Worm (Caenorhabditis elegans): ENCODE results near the gene srg-13.
A peak's percentile ranks its signal among the peaks of the same experiment; 100 is the strongest.

srg-13 gene

DNA sequence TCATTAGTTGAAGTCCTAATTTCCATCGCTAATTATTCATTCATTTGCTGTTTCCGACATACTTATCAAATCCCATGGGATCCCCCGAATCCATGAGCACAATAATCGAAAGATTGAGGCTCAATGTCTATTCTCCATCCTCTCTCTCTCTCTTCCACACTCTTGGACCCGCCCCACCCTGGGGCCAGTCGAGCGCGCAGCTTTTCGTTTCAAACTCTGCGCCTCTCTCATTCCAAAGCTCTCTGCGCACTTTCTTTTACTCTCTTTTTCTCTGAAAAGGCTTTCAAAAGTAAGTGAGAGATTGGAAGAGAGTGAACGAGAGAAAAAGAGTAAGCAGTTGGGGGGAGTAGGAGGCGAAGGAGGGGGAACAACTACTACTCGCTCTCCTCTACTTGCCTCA, 49.7 kb downstream of the srg-13 start, which contains the start of gene acy-1 (continued):
- TF ChIP-seq nhr-237 (tag; optimal IDR thresholded peaks at IDR 0.05) (no peak), daf-16 (GFP tag; optimal IDR thresholded peaks at IDR 0.05) (peak in 1 of 2 experiments; percentile 14), daf-16 (tag; optimal IDR thresholded peaks at IDR 0.05) (no peak), dpl-1 (GFP tag; optimal IDR thresholded peaks at IDR 0.05) (peak; percentile 58), tag-97 (GFP tag; IDR thresholded peaks at IDR 0.05) (no peak), Y48G9A.11 (GFP tag; IDR thresholded peaks at IDR 0.05) (no peak), hlh-11 (tag; optimal IDR thresholded peaks at IDR 0.05) (peak; percentile 60), lim-7 (GFP tag; IDR thresholded peaks at IDR 0.05) (no peak), daf-19 (GFP tag; conservative IDR thresholded peaks at IDR 0.05) (no peak), ama-1 (optimal IDR thresholded peaks at IDR 0.05) (no peak), lin-13 (GFP tag; optimal IDR thresholded peaks at IDR 0.05) (peak; percentile 19), nhr-102 (tag; optimal IDR thresholded peaks at IDR 0.05) (no peak), mdl-1 (tag; optimal IDR thresholded peaks at IDR 0.05) (peak in 1 of 2 experiments; percentile 30), zfp-2 (tag; optimal IDR thresholded peaks at IDR 0.05) (no peak), snpc-1.2 (GFP tag; IDR thresholded peaks at IDR 0.05) (no peak), tra-1 (GFP tag; IDR thresholded peaks at IDR 0.05) (no peak), sdz-12 (GFP tag; optimal IDR thresholded peaks at IDR 0.05) (no peak), ceh-32 (tag; optimal IDR thresholded peaks at IDR 0.05; ENCODE audit: poor library complexity) (no peak), dmd-6 (GFP tag; IDR thresholded peaks at IDR 0.05) (peak; percentile 28; the same call in 1 of the 2 replicates), ZK337.2 (GFP tag; IDR thresholded peaks at IDR 0.05) (no peak), ceh-62 (tag; optimal IDR thresholded peaks at IDR 0.05) (no peak), lin-38 (GFP tag; IDR thresholded peaks at IDR 0.05) (peak; percentile 65), ztf-11 (tag; optimal IDR thresholded peaks at IDR 0.05) (no peak), nhr-41 (GFP tag; IDR thresholded peaks at IDR 0.05) (no peak), ceh-82 (tag; optimal IDR thresholded peaks at IDR 0.05) (no peak), php-3 (GFP tag; IDR thresholded peaks at IDR 0.05) (no peak), F37D6.2 (tag; optimal IDR thresholded peaks at IDR 0.05) (peak; percentile 42), attf-4 (tag; optimal IDR thresholded peaks at IDR 0.05) (no peak), gei-8 (GFP tag; optimal IDR thresholded peaks at IDR 0.05) (no peak), hlh-30 (tag; optimal IDR thresholded peaks at IDR 0.05; ENCODE audit: insufficient read depth) (no peak), egl-27 (tag; optimal IDR thresholded peaks at IDR 0.05) (no peak), Y75B8A.6 (GFP tag; IDR thresholded peaks at IDR 0.05) (no peak), zfp-3 (GFP tag; conservative IDR thresholded peaks at IDR 0.05) (no peak), mxl-3 (GFP tag; optimal IDR thresholded peaks at IDR 0.05) (no peak), madf-5 (GFP tag; IDR thresholded peaks at IDR 0.05) (no peak), pha-4 (GFP tag; IDR thresholded peaks at IDR 0.05) (no peak), pha-4 (tag; optimal IDR thresholded peaks at IDR 0.05) (peak; percentile 14), hif-1 (tag; optimal IDR thresholded peaks at IDR 0.05) (peak in 1 of 2 experiments; percentile 10), lsy-2 (tag; optimal IDR thresholded peaks at IDR 0.05) (peak; percentile 66 to 84), ZK546.5 (tag; optimal IDR thresholded peaks at IDR 0.05) (no peak), lin-1 (GFP tag; IDR thresholded peaks at IDR 0.05) (no peak), ces-1 (GFP tag; optimal IDR thresholded peaks at IDR 0.05) (no peak), zag-1 (tag; optimal IDR thresholded peaks at IDR 0.05) (no peak), mxl-2 (GFP tag; conservative IDR thresholded peaks at IDR 0.05) (no peak), mdt-29 (GFP tag; IDR thresholded peaks at IDR 0.05) (no peak), R02D3.7 (tag; optimal IDR thresholded peaks at IDR 0.05) (no peak), snpc-4 (tag; optimal IDR thresholded peaks at IDR 0.05) (no peak), mes-2 (tag; optimal IDR thresholded peaks at IDR 0.05; ENCODE audit: poor library complexity, severe bottlenecking) (peak; percentile 45), egl-43 (GFP tag; IDR thresholded peaks at IDR 0.05) (0 out of 2 replicates have a peak, but pooled peaks have one; percentile 34), pqm-1 (tag; optimal IDR thresholded peaks at IDR 0.05) (no peak), ctbp-1 (GFP tag; IDR thresholded peaks at IDR 0.05) (peak; percentile 70), zip-2 (tag; optimal IDR thresholded peaks at IDR 0.05) (no peak)

Data from whole organism, L4 larva.